Worm (Caenorhabditis elegans) whole organism, mixed stage, embryonic: Measurements from ENCODE around the gene T03G11.9.

ENCODE experiments used
- M03D4.4 ChIP-seq: sonication (generic microtip); optimal IDR thresholded peaks from 2 replicates; lab custom pipeline; 2017; ENCODE audit warnings: mild to moderate bottlenecking, missing genetic modification characterization, missing compliant biosample characterization
- bed-3 ChIP-seq: fragments of 200-800 bp; sonication (Bioruptor generic); optimal IDR thresholded peaks from 3 replicates; lab custom pipeline; 2018; ENCODE audit warnings: mild to moderate bottlenecking, missing genetic modification characterization, moderate library complexity, missing compliant biosample characterization
- ceh-43 ChIP-seq: fragments of 200-800 bp; sonication (Bioruptor generic); optimal IDR thresholded peaks from 2 replicates; lab custom pipeline; 2018; ENCODE audit warnings: mild to moderate bottlenecking, missing genetic modification characterization, moderate library complexity, missing compliant biosample characterization
- ceh-83 ChIP-seq: fragments of 200-800 bp; sonication (Bioruptor generic); optimal IDR thresholded peaks from 2 replicates; lab custom pipeline; 2018; ENCODE audit warnings: mild to moderate bottlenecking, missing genetic modification characterization, missing compliant biosample characterization
- ces-1 ChIP-seq: fragments of 150-350 bp; optimal IDR thresholded peaks from 2 replicates; lab custom pipeline; 2014; ENCODE audit warnings: missing biosample characterization, missing genetic modification reagents, missing genetic modification characterization
- cnd-1 ChIP-seq: fragments of 200-800 bp; sonication (Bioruptor generic); optimal IDR thresholded peaks from 2 replicates; lab custom pipeline; 2018; ENCODE audit warnings: mild to moderate bottlenecking, missing genetic modification characterization, missing compliant biosample characterization
- drap-1 ChIP-seq: fragments of 200-800 bp; sonication (Bioruptor generic); optimal IDR thresholded peaks from 3 replicates; lab custom pipeline; 2018; ENCODE audit warnings: mild to moderate bottlenecking, missing genetic modification characterization, missing compliant biosample characterization
- elt-1 ChIP-seq: sonication (generic microtip); optimal IDR thresholded peaks from 2 replicates; lab custom pipeline; 2017; ENCODE audit warnings: missing genetic modification characterization, mild to moderate bottlenecking, missing compliant biosample characterization, antibody characterized with exemption, moderate library complexity, borderline replicate concordance; ENCODE audit not compliant: insufficient read depth
- elt-3 ChIP-seq: fragments of 150-350 bp; optimal IDR thresholded peaks from 2 replicates; lab custom pipeline; 2014; ENCODE audit warnings: missing biosample characterization, missing genetic modification characterization
- flh-1 ChIP-seq: fragments of 200-800 bp; sonication (Bioruptor generic); optimal IDR thresholded peaks from 2 replicates; lab custom pipeline; 2018; ENCODE audit warnings: mild to moderate bottlenecking, missing genetic modification characterization, moderate library complexity, missing compliant biosample characterization
- ham-2 ChIP-seq: fragments of 200-800 bp; sonication (Bioruptor generic); optimal IDR thresholded peaks from 2 replicates; lab custom pipeline; 2018; ENCODE audit warnings: mild to moderate bottlenecking, missing genetic modification characterization, missing compliant biosample characterization
- hlh-1 ChIP-seq: fragments of 150-350 bp; optimal IDR thresholded peaks from 2 replicates; lab custom pipeline; 2014; ENCODE audit warnings: missing biosample characterization, missing genetic modification reagents, missing genetic modification characterization
- lin-13 ChIP-seq: fragments of 150-350 bp; optimal IDR thresholded peaks from 2 replicates; lab custom pipeline; 2014; ENCODE audit warnings: missing biosample characterization, missing genetic modification characterization
- lsy-2 ChIP-seq: fragments of 150-350 bp; optimal IDR thresholded peaks from 2 replicates; lab custom pipeline; 2014; ENCODE audit warnings: missing biosample characterization, missing genetic modification characterization
- mab-5 ChIP-seq: fragments of 150-350 bp; optimal IDR thresholded peaks from 2 replicates; lab custom pipeline; 2014; ENCODE audit warnings: missing biosample characterization, missing genetic modification characterization
- mep-1 ChIP-seq: fragments of 150-350 bp; optimal IDR thresholded peaks from 2 replicates; lab custom pipeline; 2017; ENCODE audit warnings: missing biosample characterization, missing genetic modification reagents, missing genetic modification characterization, inconsistent platforms
- nhr-12 ChIP-seq: fragments of 150-350 bp; optimal IDR thresholded peaks from 2 replicates; lab custom pipeline; 2014; ENCODE audit warnings: missing biosample characterization, missing genetic modification characterization
- nhr-2 ChIP-seq: fragments of 150-350 bp; optimal IDR thresholded peaks from 2 replicates; lab custom pipeline; 2014; ENCODE audit warnings: missing biosample characterization, missing genetic modification characterization
- nhr-237 ChIP-seq: fragments of 150-350 bp; optimal IDR thresholded peaks from 2 replicates; lab custom pipeline; 2014; ENCODE audit warnings: missing biosample characterization, missing genetic modification characterization
- nhr-28 ChIP-seq: fragments of 150-350 bp; optimal IDR thresholded peaks from 2 replicates; lab custom pipeline; 2014; ENCODE audit warnings: missing biosample characterization, missing genetic modification characterization
- nhr-76 ChIP-seq: sonication (generic microtip); optimal IDR thresholded peaks from 2 replicates; lab custom pipeline; 2017; ENCODE audit warnings: missing biosample characterization, missing genetic modification characterization
- snpc-4 ChIP-seq: fragments of 150-350 bp; optimal IDR thresholded peaks from 2 replicates; lab custom pipeline; 2014; ENCODE audit warnings: missing biosample characterization, missing genetic modification characterization
- sptf-1 ChIP-seq: sonication (generic microtip); optimal IDR thresholded peaks from 2 replicates; lab custom pipeline; 2017; ENCODE audit warnings: mild to moderate bottlenecking, missing genetic modification characterization, moderate library complexity, missing compliant biosample characterization
- tbx-8 ChIP-seq: fragments of 200-800 bp; sonication (Bioruptor generic); optimal IDR thresholded peaks from 2 replicates; lab custom pipeline; 2018; ENCODE audit warnings: mild to moderate bottlenecking, missing genetic modification characterization, moderate library complexity, missing compliant biosample characterization
- unc-120 ChIP-seq: sonication (generic microtip); optimal IDR thresholded peaks from 2 replicates; lab custom pipeline; 2017; ENCODE audit warnings: missing genetic modification characterization, missing compliant biosample characterization; ENCODE audit not compliant: poor library complexity, severe bottlenecking
- unc-39 ChIP-seq: fragments of 150-350 bp; optimal IDR thresholded peaks from 2 replicates; lab custom pipeline; 2014; ENCODE audit warnings: missing biosample characterization, missing genetic modification characterization
- unc-62 ChIP-seq: fragments of 150-350 bp; optimal IDR thresholded peaks from 2 replicates; lab custom pipeline; 2014; ENCODE audit warnings: missing biosample characterization, missing genetic modification reagents, missing genetic modification characterization
- zip-8 ChIP-seq: fragments of 150-350 bp; optimal IDR thresholded peaks from 2 replicates; lab custom pipeline; 2014; ENCODE audit warnings: missing biosample characterization, missing genetic modification characterization
- ztf-11 ChIP-seq: fragments of 150-350 bp; optimal IDR thresholded peaks from 2 replicates; lab custom pipeline; 2014; ENCODE audit warnings: missing biosample characterization, missing genetic modification characterization

The T03G11.9 gene

ce11 chrX:5168770-5169169, 15.3 kb upstream of the T03G11.9 start:
- TF ChIP-seq nhr-76 (tag; lab: Kevin White, UChicago), result no peak
- TF ChIP-seq drap-1 (GFP tag; lab: Kevin White, UChicago), result no peak
- TF ChIP-seq sptf-1 (tag; lab: Kevin White, UChicago), result no peak

- TF ChIP-seq bed-3 (GFP tag; lab: Kevin White, UChicago) (no peak), unc-120 (no peak), mep-1 (tag; lab: Kevin White, UChicago) (no peak), unc-62 (no peak), M03D4.4 (no peak), elt-3 (tag; lab: Kevin White, UChicago) (no peak)
- TF ChIP-seq, all 35 proteins: peak for 0
Observed at ce11 chrX:5171085-5171484, 12.9 kb upstream of the T03G11.9 start, which contains the start of gene T03G11.10. Gene T03G11.10 (minus strand): TSS chrX:5171185.

- TF ChIP-seq ceh-83 (GFP tag; lab: Kevin White, UChicago) (no peak), ces-1 (GFP tag; lab: Kevin White, UChicago) (no peak), sptf-1 (tag; lab: Kevin White, UChicago) (no peak), nhr-28 (tag; lab: Kevin White, UChicago) (no peak), snpc-4 (tag; lab: Kevin White, UChicago) (no peak), elt-1 (tag; lab: Kevin White, UChicago) (no peak)
- TF ChIP-seq, all 35 proteins: peak for 0
Observed at ce11 chrX:5174256-5174655, 9.8 kb upstream of the T03G11.9 start, which contains the start of gene zchc-1A. Gene zchc-1A (plus strand): TSS chrX:5174369.

- TF ChIP-seq unc-62 (no peak), mep-1 (tag; lab: Kevin White, UChicago) (peak; percentile 19), nhr-12 (tag; lab: Kevin White, UChicago) (no peak), zip-8 (tag; lab: Kevin White, UChicago) (no peak), ham-2 (GFP tag; lab: Kevin White, UChicago) (no peak), nhr-237 (tag; lab: Kevin White, UChicago) (no peak)
Observed at ce11 chrX:5179050-5179449, 5.0 kb upstream of the T03G11.9 start, which contains the start of gene metl-9. Gene metl-9 (minus strand): TSS chrX:5179150.

ce11 chrX:5179874-5180273, 4.2 kb upstream of the T03G11.9 start, which contains the start of gene sru-48:
Gene sru-48 (plus strand): TSS chrX:5180174.
- no peak for TF ChIP-seq flh-1
- TF ChIP-seq mep-1 (tag; lab: Kevin White, UChicago), result no peak
- TF ChIP-seq elt-3 (tag; lab: Kevin White, UChicago), result no peak

ce11 chrX:5188977-5189376, 4.9 kb downstream of the T03G11.9 start, which contains the start of gene zig-6:
Gene zig-6 (minus strand): TSS chrX:5189077.
- TF ChIP-seq drap-1 (GFP tag; lab: Kevin White, UChicago), result no peak
- no peak for TF ChIP-seq lsy-2 (tag; lab: Kevin White, UChicago)
- TF ChIP-seq mep-1 (tag; lab: Kevin White, UChicago), result no peak
- no peak for TF ChIP-seq tbx-8 (GFP tag; lab: Kevin White, UChicago)
- TF ChIP-seq nhr-28 (tag; lab: Kevin White, UChicago), result no peak
- no peak for TF ChIP-seq hlh-1 (tag; lab: Kevin White, UChicago)
- TF ChIP-seq M03D4.4, result no peak
- no peak for TF ChIP-seq ceh-43 (GFP tag; lab: Kevin White, UChicago)
- TF ChIP-seq ztf-11 (tag; lab: Kevin White, UChicago), result no peak

ce11 chrX:5190061-5190460, 6.0 kb downstream of the T03G11.9 start:
- TF ChIP-seq unc-39 (no peak), lin-13 (no peak), elt-3 (tag; lab: Kevin White, UChicago) (no peak), nhr-76 (tag; lab: Kevin White, UChicago) (no peak), sptf-1 (tag; lab: Kevin White, UChicago) (no peak), mep-1 (tag; lab: Kevin White, UChicago) (no peak), nhr-2 (tag; lab: Kevin White, UChicago) (no peak), lsy-2 (tag; lab: Kevin White, UChicago) (no peak), mab-5 (tag; lab: Kevin White, UChicago) (no peak), cnd-1 (tag; lab: Kevin White, UChicago) (no peak), snpc-4 (tag; lab: Kevin White, UChicago) (no peak), unc-120 (no peak)
- TF ChIP-seq, all 35 proteins: peak for 0
